Fruit fly (Drosophila melanogaster) whole organism, embryonic: Measurements from ENCODE around the gene Sry-alpha.

Experiments used
- Aef1 ChIP-seq: fragments of 200-800 bp; sonication (Bioruptor generic); IDR thresholded peaks from 3 replicates; pipeline ENCODE4 v1.3.6; 2022; ENCODE audit warnings: missing biosample characterization, missing genetic modification characterization
- Antp ChIP-seq: fragments of 200-800 bp; sonication (Bioruptor generic); optimal IDR thresholded peaks from 3 replicates; lab custom pipeline; 2016; ENCODE audit warnings: missing biosample characterization, missing genetic modification characterization
- Atf-2 ChIP-seq: fragments of 200-800 bp; sonication (Bioruptor generic); optimal IDR thresholded peaks from 2 replicates; lab custom pipeline; 2016; ENCODE audit warnings: missing biosample characterization, missing genetic modification characterization
- Bteb2 ChIP-seq: fragments of 200-800 bp; sonication (Bioruptor generic); optimal IDR thresholded peaks from 2 replicates; lab custom pipeline; 2016; ENCODE audit warnings: missing biosample characterization, missing genetic modification characterization
- CG10209 ChIP-seq: fragments of 200-800 bp; sonication (Bioruptor generic); optimal IDR thresholded peaks from 3 replicates; lab custom pipeline; 2017; ENCODE audit warnings: missing biosample characterization, mild to moderate bottlenecking, missing genetic modification characterization, missing genetic modification reagents
- CG10267 ChIP-seq: fragments of 200-800 bp; sonication (Bioruptor generic); optimal IDR thresholded peaks from 2 replicates; lab custom pipeline; 2018; ENCODE audit warnings: missing biosample characterization, mild to moderate bottlenecking, missing genetic modification characterization, moderate library complexity
- CG11504 ChIP-seq: fragments of 200-800 bp; sonication (Bioruptor generic); optimal IDR thresholded peaks from 3 replicates; lab custom pipeline; 2019; ENCODE audit warnings: missing biosample characterization, mild to moderate bottlenecking, missing genetic modification characterization, moderate library complexity
- CG15601 ChIP-seq: fragments of 200-800 bp; sonication (Bioruptor generic); optimal IDR thresholded peaks from 3 replicates; lab custom pipeline; 2019; ENCODE audit warnings: missing biosample characterization, mild to moderate bottlenecking, missing genetic modification characterization, moderate library complexity
- CG15696 ChIP-seq: fragments of 200-800 bp; sonication (Bioruptor generic); optimal IDR thresholded peaks from 2 replicates; lab custom pipeline; 2019; ENCODE audit warnings: missing biosample characterization, mild to moderate bottlenecking, missing genetic modification characterization, moderate library complexity
- CG16815 ChIP-seq: fragments of 200-800 bp; sonication (Bioruptor generic); optimal IDR thresholded peaks from 3 replicates; lab custom pipeline; 2017; ENCODE audit warnings: missing biosample characterization, mild to moderate bottlenecking, missing genetic modification characterization
- CG2199 ChIP-seq: fragments of 200-800 bp; sonication (Bioruptor generic); IDR thresholded peaks from 3 replicates; pipeline ENCODE4 v1.3.6; 2022; ENCODE audit warnings: missing biosample characterization, missing genetic modification characterization
- CG32772 ChIP-seq: fragments of 200-800 bp; sonication (Bioruptor generic); IDR thresholded peaks from 2 replicates; pipeline ENCODE4 v1.3.6; 2022; ENCODE audit warnings: missing biosample characterization, missing genetic modification characterization
- CG4328 ChIP-seq: fragments of 200-800 bp; sonication (Bioruptor generic); optimal IDR thresholded peaks from 3 replicates; lab custom pipeline; 2017; ENCODE audit warnings: missing biosample characterization, missing genetic modification reagents, missing genetic modification characterization
- CG8359 ChIP-seq: fragments of 200-800 bp; sonication (Bioruptor generic); optimal IDR thresholded peaks from 2 replicates; lab custom pipeline; 2017; ENCODE audit warnings: missing biosample characterization, mild to moderate bottlenecking, missing genetic modification characterization, borderline replicate concordance
- CG8924 ChIP-seq: fragments of 200-800 bp; optimal IDR thresholded peaks from 3 replicates; lab custom pipeline; 2019; ENCODE audit warnings: missing biosample characterization, mild to moderate bottlenecking, missing genetic modification characterization, moderate library complexity
- CG9215 ChIP-seq: fragments of 200-800 bp; sonication (Bioruptor generic); IDR thresholded peaks from 2 replicates; pipeline ENCODE4 v1.3.6; 2022; ENCODE audit warnings: missing biosample characterization, missing genetic modification characterization
- CG9727 ChIP-seq: fragments of 200-800 bp; sonication (Bioruptor generic); optimal IDR thresholded peaks from 3 replicates; lab custom pipeline; 2017; ENCODE audit warnings: missing biosample characterization, mild to moderate bottlenecking, missing genetic modification characterization
- CHES-1-like ChIP-seq: fragments of 200-800 bp; sonication (Bioruptor generic); optimal IDR thresholded peaks from 2 replicates; lab custom pipeline; 2016; ENCODE audit warnings: missing biosample characterization, missing genetic modification characterization
- D ChIP-seq, 2 experiments: fragments of 200-800 bp in 1 of 2; fragments of >200 bp in 1 of 2; sonication (Bioruptor generic) in 1 of 2; optimal IDR thresholded peaks; 2 replicates in 1 of 2; 3 replicates in 1 of 2; lab custom pipeline; 2017; ENCODE audit warnings: mild to moderate bottlenecking in 1 of 2, missing biosample characterization in 1 of 2, missing genetic modification characterization in 1 of 2, missing genetic modification reagents in 1 of 2
- Dfd ChIP-seq, 2 experiments: fragments of >200 bp; optimal IDR thresholded peaks; 2 replicates each; lab custom pipeline; 2017; ENCODE audit warnings: missing biosample characterization in 2 of 2, missing genetic modification characterization in 2 of 2
- Hr39 ChIP-seq: fragments of >200 bp; optimal IDR thresholded peaks from 2 replicates; lab custom pipeline; 2017
- MTF-1 ChIP-seq: fragments of 200-800 bp; sonication (Bioruptor generic); optimal IDR thresholded peaks from 2 replicates; lab custom pipeline; 2018; ENCODE audit warnings: missing biosample characterization, mild to moderate bottlenecking, missing genetic modification characterization, borderline replicate concordance
- Med ChIP-seq: fragments of 200-800 bp; sonication (Bioruptor generic); peaks from one replicate; lab custom pipeline; 2016; ENCODE audit warnings: missing biosample characterization, missing genetic modification characterization, mild to moderate bottlenecking, inconsistent platforms, moderate library complexity
- NK7.1 ChIP-seq: fragments of 200-800 bp; sonication (Bioruptor generic); optimal IDR thresholded peaks from 3 replicates; lab custom pipeline; 2016; ENCODE audit warnings: missing biosample characterization, missing genetic modification characterization
- Ravus ChIP-seq: fragments of 200-800 bp; sonication (Bioruptor generic); IDR thresholded peaks from 2 replicates; pipeline ENCODE4 v1.3.6; 2022; ENCODE audit warnings: missing biosample characterization, missing genetic modification characterization
- Six4 ChIP-seq: fragments of 200-800 bp; sonication (Bioruptor generic); optimal IDR thresholded peaks from 2 replicates; lab custom pipeline; 2016; ENCODE audit warnings: missing biosample characterization, missing genetic modification characterization
- Xbp1 ChIP-seq: fragments of 200-800 bp; sonication (Bioruptor generic); optimal IDR thresholded peaks from 3 replicates; lab custom pipeline; 2016; ENCODE audit warnings: missing biosample characterization, mild to moderate bottlenecking, missing genetic modification characterization
- YL-1 ChIP-seq: fragments of 200-800 bp; sonication (Bioruptor generic); optimal IDR thresholded peaks from 3 replicates; lab custom pipeline; 2017; ENCODE audit warnings: missing biosample characterization, mild to moderate bottlenecking, missing genetic modification characterization
- abd-A ChIP-seq: fragments of 200-800 bp; sonication (Bioruptor generic); optimal IDR thresholded peaks from 3 replicates; lab custom pipeline; 2019; ENCODE audit warnings: missing biosample characterization, mild to moderate bottlenecking, missing genetic modification characterization, moderate library complexity
- br ChIP-seq: fragments of >200 bp; optimal IDR thresholded peaks from 2 replicates; lab custom pipeline; 2017
- caup ChIP-seq: fragments of 200-800 bp; sonication (Bioruptor generic); optimal IDR thresholded peaks from 3 replicates; lab custom pipeline; 2017; ENCODE audit warnings: missing biosample characterization, mild to moderate bottlenecking, missing genetic modification characterization, moderate library complexity; ENCODE audit not compliant: severe bottlenecking
- danr ChIP-seq: fragments of 200-800 bp; sonication (Bioruptor generic); IDR thresholded peaks from 2 replicates; pipeline ENCODE4 v1.3.6; 2022; ENCODE audit warnings: missing biosample characterization, missing genetic modification characterization
- gfzf ChIP-seq: fragments of 200-800 bp; sonication (Bioruptor generic); optimal IDR thresholded peaks from 2 replicates; lab custom pipeline; 2016; ENCODE audit warnings: missing biosample characterization, mild to moderate bottlenecking, missing genetic modification characterization, moderate library complexity
- grn ChIP-seq: fragments of 200-800 bp; sonication (Bioruptor generic); optimal IDR thresholded peaks from 3 replicates; lab custom pipeline; 2017; ENCODE audit warnings: missing biosample characterization, missing genetic modification characterization
- h ChIP-seq: fragments of >200 bp; optimal IDR thresholded peaks from 2 replicates; lab custom pipeline; 2017
- jigr1 ChIP-seq: fragments of 200-800 bp; sonication (Bioruptor generic); IDR thresholded peaks from 3 replicates; pipeline ENCODE4 v1.3.6; 2022; ENCODE audit warnings: missing biosample characterization, missing genetic modification characterization
- lbe ChIP-seq: fragments of 200-800 bp; sonication (Bioruptor generic); optimal IDR thresholded peaks from 2 replicates; lab custom pipeline; 2016; ENCODE audit warnings: missing biosample characterization, mild to moderate bottlenecking, missing genetic modification characterization
- lov ChIP-seq, 2 experiments: fragments of 200-800 bp in 1 of 2; fragments of >200 bp in 1 of 2; sonication (Bioruptor generic) in 1 of 2; IDR thresholded peaks in 1 of 2; optimal IDR thresholded peaks in 1 of 2; 2 replicates in 1 of 2; 3 replicates in 1 of 2; pipeline versions ENCODE4 v1.3.6 to Lab custom; 2017 to 2022; ENCODE audit warnings: missing biosample characterization in 1 of 2, missing genetic modification characterization in 1 of 2
- odd ChIP-seq: fragments of 200-800 bp; sonication (Bioruptor generic); optimal IDR thresholded peaks from 2 replicates; lab custom pipeline; 2017; ENCODE audit warnings: missing biosample characterization, mild to moderate bottlenecking, missing genetic modification characterization
- pfk ChIP-seq: fragments of 200-800 bp; sonication (Bioruptor generic); optimal IDR thresholded peaks from 2 replicates; lab custom pipeline; 2018; ENCODE audit warnings: missing biosample characterization, mild to moderate bottlenecking, missing genetic modification characterization, moderate library complexity
- pita ChIP-seq: fragments of 200-800 bp; sonication (Bioruptor generic); optimal IDR thresholded peaks from 2 replicates; lab custom pipeline; 2017; ENCODE audit warnings: missing biosample characterization, mild to moderate bottlenecking, missing genetic modification characterization
- sd ChIP-seq: fragments of 200-800 bp; sonication (Bioruptor generic); optimal IDR thresholded peaks from 3 replicates; lab custom pipeline; 2018; ENCODE audit warnings: missing biosample characterization, mild to moderate bottlenecking, missing genetic modification characterization, moderate library complexity
- shn ChIP-seq: fragments of 200-800 bp; sonication (Bioruptor generic); optimal IDR thresholded peaks from 3 replicates; lab custom pipeline; 2016; ENCODE audit warnings: missing biosample characterization, missing genetic modification characterization
- slbo ChIP-seq: fragments of 200-800 bp; sonication (Bioruptor generic); IDR thresholded peaks from 2 replicates; pipeline ENCODE4 v1.3.6; 2022; ENCODE audit warnings: missing biosample characterization, missing genetic modification characterization
- stwl ChIP-seq: fragments of 200-800 bp; sonication (Bioruptor generic); optimal IDR thresholded peaks from 3 replicates; lab custom pipeline; 2018; ENCODE audit warnings: missing biosample characterization, mild to moderate bottlenecking, missing genetic modification characterization, moderate library complexity
- trh ChIP-seq: fragments of 200-800 bp; sonication (Bioruptor generic); optimal IDR thresholded peaks from 2 replicates; lab custom pipeline; 2016; ENCODE audit warnings: missing biosample characterization, missing genetic modification characterization
- vnd ChIP-seq: fragments of 200-800 bp; sonication (Bioruptor generic); IDR thresholded peaks from 3 replicates; pipeline ENCODE4 v1.3.6; 2022; ENCODE audit warnings: missing biosample characterization, missing genetic modification characterization; ENCODE audit not compliant: partially characterized antibody
- vvl ChIP-seq: fragments of 200-800 bp; sonication (Bioruptor generic); IDR thresholded peaks from 2 replicates; pipeline ENCODE4 v1.3.6; 2022; ENCODE audit warnings: missing biosample characterization, missing genetic modification characterization
- zen ChIP-seq: fragments of 200-800 bp; sonication (Bioruptor generic); optimal IDR thresholded peaks from 3 replicates; lab custom pipeline; 2018; ENCODE audit warnings: missing biosample characterization, mild to moderate bottlenecking, missing genetic modification characterization, moderate library complexity

Sry-alpha gene

DNA sequence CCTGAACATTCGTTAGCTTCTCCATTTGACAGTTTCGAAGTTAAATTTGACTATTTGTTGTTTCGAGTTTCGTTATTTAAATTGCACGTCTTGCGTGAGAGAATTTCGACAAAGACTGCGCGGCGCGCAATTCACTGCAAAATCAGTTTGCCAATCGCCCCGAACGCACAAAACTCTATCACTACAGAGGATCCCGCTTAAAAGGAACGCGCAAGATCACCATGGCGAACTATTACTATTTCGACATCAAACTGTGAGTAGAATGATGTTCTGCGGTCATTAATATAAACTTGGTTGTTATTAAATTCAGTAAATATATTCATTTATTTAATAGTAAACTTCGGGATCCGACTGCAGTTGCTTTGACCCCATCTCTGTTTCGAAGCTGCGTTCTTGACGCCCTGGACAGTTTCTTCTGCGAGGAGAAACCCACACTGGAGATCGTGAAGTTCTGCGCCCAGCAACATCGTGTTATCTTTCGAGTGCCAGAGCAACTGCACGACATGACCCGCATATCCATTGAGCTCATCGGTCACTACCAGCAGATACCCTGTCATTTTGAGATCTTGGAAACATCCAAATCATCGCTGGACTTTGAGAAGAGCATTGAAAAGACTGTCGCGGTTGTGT lies 16.5 kb downstream of the Sry-alpha start, which contains the start of the genes Rpp14b and spn-A (continued):
- TF ChIP-seq Ravus (GFP tag; lab: Robert Waterston, UW): no peak
- no peak for TF ChIP-seq odd
- TF ChIP-seq YL-1: peak; percentile 43
- no peak for TF ChIP-seq Dfd (GFP tag; optimal IDR thresholded peaks at IDR 0.05; lab: Kevin White, UChicago)
- no peak for TF ChIP-seq MTF-1 (GFP tag; lab: Kevin White, UChicago)
- TF ChIP-seq CG4328 (GFP tag; lab: Kevin White, UChicago): no peak
- TF ChIP-seq Antp (GFP tag; lab: Kevin White, UChicago): no peak
- TF ChIP-seq CG15601 (tag; lab: Kevin White, UChicago): no peak
- TF ChIP-seq CHES-1-like (GFP tag; lab: Kevin White, UChicago): no peak
- no peak for TF ChIP-seq Aef1 (GFP tag; lab: Robert Waterston, UW)
- no peak for TF ChIP-seq grn (GFP tag; lab: Kevin White, UChicago)
- TF ChIP-seq stwl (tag; lab: Kevin White, UChicago): no peak
- no peak for TF ChIP-seq CG10209
- TF ChIP-seq CG9215 (GFP tag; lab: Robert Waterston, UW): no peak
- TF ChIP-seq Bteb2 (GFP tag; lab: Kevin White, UChicago): no peak
- peak; percentile 15 for TF ChIP-seq CG15696 (tag; lab: Kevin White, UChicago)
- TF ChIP-seq jigr1 (GFP tag; lab: Robert Waterston, UW): no peak
- no peak for TF ChIP-seq gfzf
- no peak; the same call in 2 of the 3 replicates for TF ChIP-seq CG2199 (GFP tag; lab: Robert Waterston, UW)
- peak; percentile 48; the same call in 1 of the 2 replicates for TF ChIP-seq vvl (GFP tag; lab: Robert Waterston, UW)
- no peak for TF ChIP-seq abd-A (tag; lab: Kevin White, UChicago)
- TF ChIP-seq Med (GFP tag; lab: Kevin White, UChicago): peak; percentile 52
- no peak for TF ChIP-seq CG11504 (tag; lab: Kevin White, UChicago)
- no peak for TF ChIP-seq br (lab: Kevin White, UChicago)
- no peak for TF ChIP-seq Hr39
- TF ChIP-seq caup (GFP tag; lab: Kevin White, UChicago): no peak
- no peak for TF ChIP-seq shn
- no peak for TF ChIP-seq D (optimal IDR thresholded peaks at IDR 0.05; lab: Kevin White, UChicago)
- no peak for TF ChIP-seq D (GFP tag; optimal IDR thresholded peaks at IDR 0.05; lab: Kevin White, UChicago)

DNA sequence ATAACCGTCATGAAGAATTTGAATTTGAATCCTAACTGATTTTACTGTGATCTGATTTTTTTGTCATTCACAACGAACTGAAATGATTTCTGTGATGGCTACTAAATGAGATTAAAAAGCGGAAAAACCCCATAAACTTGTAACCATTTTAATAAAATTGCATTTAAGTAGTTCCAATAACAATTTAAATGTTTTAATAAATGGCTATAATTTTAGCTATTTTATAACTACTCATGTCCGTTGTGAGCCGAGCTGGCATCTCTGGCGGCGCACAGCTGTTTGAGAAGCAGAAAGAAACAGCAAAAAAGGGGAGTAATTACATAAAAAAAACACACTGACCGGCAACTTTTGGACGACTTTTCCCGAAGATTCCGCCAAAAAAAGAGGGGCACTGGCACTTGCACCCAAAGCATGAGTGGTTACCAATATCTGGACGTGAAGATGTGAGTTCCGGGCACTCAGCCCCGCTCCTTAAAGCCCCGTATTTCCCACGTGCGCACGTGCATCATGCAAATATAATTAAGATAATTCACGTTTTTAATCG lies 17.1 kb downstream of the Sry-alpha start, which contains the start of the genes CG7950 and Rpp14a:
CG7950 (plus strand) TSS at position 268 of the 544 bp plus-strand sequence.
Rpp14a (plus strand) TSS at position 268 of the 544 bp plus-strand sequence.
- TF ChIP-seq CG16815 (peak; percentile 44), pfk (GFP tag; lab: Kevin White, UChicago) (no peak), vnd (GFP tag; lab: Robert Waterston, UW) (no peak), lov (optimal IDR thresholded peaks at IDR 0.05; lab: Kevin White, UChicago) (no peak), lov (GFP tag; IDR thresholded peaks at IDR 0.05; lab: Robert Waterston, UW) (0 out of 3 replicates have a peak, but pooled peaks have one; percentile 27), trh (GFP tag; lab: Kevin White, UChicago) (peak; percentile 64), CG32772 (peak; percentile 70), Xbp1 (peak; percentile 88), danr (GFP tag; lab: Robert Waterston, UW) (peak; percentile 54), lbe (GFP tag; lab: Kevin White, UChicago) (peak; percentile 87), CG8924 (tag; lab: Kevin White, UChicago) (peak; percentile 65), NK7.1 (GFP tag; lab: Kevin White, UChicago) (peak; percentile 49), CG8359 (GFP tag; lab: Kevin White, UChicago) (no peak), Six4 (GFP tag; lab: Kevin White, UChicago) (peak; percentile 57), h (lab: Kevin White, UChicago) (no peak), sd (tag; lab: Kevin White, UChicago) (peak; percentile 15), CG10209 (peak; percentile 72), zen (peak; percentile 75), CG10267 (tag; lab: Kevin White, UChicago) (peak; percentile 72), pita (GFP tag; lab: Kevin White, UChicago) (no peak), Atf-2 (GFP tag; lab: Kevin White, UChicago) (peak; percentile 45), slbo (GFP tag; lab: Robert Waterston, UW) (peak; percentile 91), CG9727 (peak; percentile 71)
